Worm (Caenorhabditis elegans) whole organism, mixed stage, embryonic: ENCODE measurements around the gene F35F10.7.

Experiments used
- M03D4.4 ChIP-seq: sonication (generic microtip); optimal IDR thresholded peaks from 2 replicates; lab custom pipeline; 2017; ENCODE audit warnings: mild to moderate bottlenecking, missing genetic modification characterization, missing compliant biosample characterization
- bed-3 ChIP-seq: fragments of 200-800 bp; sonication (Bioruptor generic); optimal IDR thresholded peaks from 3 replicates; lab custom pipeline; 2018; ENCODE audit warnings: mild to moderate bottlenecking, missing genetic modification characterization, moderate library complexity, missing compliant biosample characterization
- blmp-1 ChIP-seq: fragments of 150-350 bp; optimal IDR thresholded peaks from 2 replicates; lab custom pipeline; 2014; ENCODE audit warnings: missing biosample characterization, missing genetic modification characterization
- ceh-39 ChIP-seq: fragments of 150-350 bp; optimal IDR thresholded peaks from 2 replicates; lab custom pipeline; 2014; ENCODE audit warnings: missing biosample characterization, missing genetic modification characterization
- ceh-43 ChIP-seq: fragments of 200-800 bp; sonication (Bioruptor generic); optimal IDR thresholded peaks from 2 replicates; lab custom pipeline; 2018; ENCODE audit warnings: mild to moderate bottlenecking, missing genetic modification characterization, moderate library complexity, missing compliant biosample characterization
- ceh-83 ChIP-seq: fragments of 200-800 bp; sonication (Bioruptor generic); optimal IDR thresholded peaks from 2 replicates; lab custom pipeline; 2018; ENCODE audit warnings: mild to moderate bottlenecking, missing genetic modification characterization, missing compliant biosample characterization
- ces-1 ChIP-seq: fragments of 150-350 bp; optimal IDR thresholded peaks from 2 replicates; lab custom pipeline; 2014; ENCODE audit warnings: missing biosample characterization, missing genetic modification reagents, missing genetic modification characterization
- cnd-1 ChIP-seq: fragments of 200-800 bp; sonication (Bioruptor generic); optimal IDR thresholded peaks from 2 replicates; lab custom pipeline; 2018; ENCODE audit warnings: mild to moderate bottlenecking, missing genetic modification characterization, missing compliant biosample characterization
- drap-1 ChIP-seq: fragments of 200-800 bp; sonication (Bioruptor generic); optimal IDR thresholded peaks from 3 replicates; lab custom pipeline; 2018; ENCODE audit warnings: mild to moderate bottlenecking, missing genetic modification characterization, missing compliant biosample characterization
- elt-1 ChIP-seq: sonication (generic microtip); optimal IDR thresholded peaks from 2 replicates; lab custom pipeline; 2017; ENCODE audit warnings: missing genetic modification characterization, mild to moderate bottlenecking, missing compliant biosample characterization, antibody characterized with exemption, moderate library complexity, borderline replicate concordance; ENCODE audit not compliant: insufficient read depth
- elt-3 ChIP-seq: fragments of 150-350 bp; optimal IDR thresholded peaks from 2 replicates; lab custom pipeline; 2014; ENCODE audit warnings: missing biosample characterization, missing genetic modification characterization
- flh-1 ChIP-seq: fragments of 200-800 bp; sonication (Bioruptor generic); optimal IDR thresholded peaks from 2 replicates; lab custom pipeline; 2018; ENCODE audit warnings: mild to moderate bottlenecking, missing genetic modification characterization, moderate library complexity, missing compliant biosample characterization
- ham-2 ChIP-seq: fragments of 200-800 bp; sonication (Bioruptor generic); optimal IDR thresholded peaks from 2 replicates; lab custom pipeline; 2018; ENCODE audit warnings: mild to moderate bottlenecking, missing genetic modification characterization, missing compliant biosample characterization
- hlh-1 ChIP-seq: fragments of 150-350 bp; optimal IDR thresholded peaks from 2 replicates; lab custom pipeline; 2014; ENCODE audit warnings: missing biosample characterization, missing genetic modification reagents, missing genetic modification characterization
- lin-13 ChIP-seq: fragments of 150-350 bp; optimal IDR thresholded peaks from 2 replicates; lab custom pipeline; 2014; ENCODE audit warnings: missing biosample characterization, missing genetic modification characterization
- lin-32 ChIP-seq: fragments of 200-800 bp; sonication (Bioruptor generic); optimal IDR thresholded peaks from 2 replicates; lab custom pipeline; 2018; ENCODE audit warnings: mild to moderate bottlenecking, missing genetic modification characterization, missing compliant biosample characterization
- lsy-2 ChIP-seq: fragments of 150-350 bp; optimal IDR thresholded peaks from 2 replicates; lab custom pipeline; 2014; ENCODE audit warnings: missing biosample characterization, missing genetic modification characterization
- mab-5 ChIP-seq: fragments of 150-350 bp; optimal IDR thresholded peaks from 2 replicates; lab custom pipeline; 2014; ENCODE audit warnings: missing biosample characterization, missing genetic modification characterization
- mep-1 ChIP-seq: fragments of 150-350 bp; optimal IDR thresholded peaks from 2 replicates; lab custom pipeline; 2017; ENCODE audit warnings: missing biosample characterization, missing genetic modification reagents, missing genetic modification characterization, inconsistent platforms
- mls-2 ChIP-seq: sonication (generic microtip); optimal IDR thresholded peaks from 2 replicates; lab custom pipeline; 2016; ENCODE audit warnings: mild to moderate bottlenecking, missing genetic modification characterization, moderate library complexity, missing compliant biosample characterization
- nhr-12 ChIP-seq: fragments of 150-350 bp; optimal IDR thresholded peaks from 2 replicates; lab custom pipeline; 2014; ENCODE audit warnings: missing biosample characterization, missing genetic modification characterization
- nhr-2 ChIP-seq: fragments of 150-350 bp; optimal IDR thresholded peaks from 2 replicates; lab custom pipeline; 2014; ENCODE audit warnings: missing biosample characterization, missing genetic modification characterization
- nhr-237 ChIP-seq: fragments of 150-350 bp; optimal IDR thresholded peaks from 2 replicates; lab custom pipeline; 2014; ENCODE audit warnings: missing biosample characterization, missing genetic modification characterization
- nhr-28 ChIP-seq: fragments of 150-350 bp; optimal IDR thresholded peaks from 2 replicates; lab custom pipeline; 2014; ENCODE audit warnings: missing biosample characterization, missing genetic modification characterization
- nhr-76 ChIP-seq: sonication (generic microtip); optimal IDR thresholded peaks from 2 replicates; lab custom pipeline; 2017; ENCODE audit warnings: missing biosample characterization, missing genetic modification characterization
- sem-2 ChIP-seq: fragments of 200-800 bp; sonication (Bioruptor generic); optimal IDR thresholded peaks from 2 replicates; lab custom pipeline; 2018; ENCODE audit warnings: mild to moderate bottlenecking, missing genetic modification characterization, missing compliant biosample characterization
- snpc-4 ChIP-seq: fragments of 150-350 bp; optimal IDR thresholded peaks from 2 replicates; lab custom pipeline; 2014; ENCODE audit warnings: missing biosample characterization, missing genetic modification characterization
- sptf-1 ChIP-seq: sonication (generic microtip); optimal IDR thresholded peaks from 2 replicates; lab custom pipeline; 2017; ENCODE audit warnings: mild to moderate bottlenecking, missing genetic modification characterization, moderate library complexity, missing compliant biosample characterization
- tbx-8 ChIP-seq: fragments of 200-800 bp; sonication (Bioruptor generic); optimal IDR thresholded peaks from 2 replicates; lab custom pipeline; 2018; ENCODE audit warnings: mild to moderate bottlenecking, missing genetic modification characterization, moderate library complexity, missing compliant biosample characterization
- unc-120 ChIP-seq: sonication (generic microtip); optimal IDR thresholded peaks from 2 replicates; lab custom pipeline; 2017; ENCODE audit warnings: missing genetic modification characterization, missing compliant biosample characterization; ENCODE audit not compliant: poor library complexity, severe bottlenecking
- unc-39 ChIP-seq: fragments of 150-350 bp; optimal IDR thresholded peaks from 2 replicates; lab custom pipeline; 2014; ENCODE audit warnings: missing biosample characterization, missing genetic modification characterization
- unc-62 ChIP-seq: fragments of 150-350 bp; optimal IDR thresholded peaks from 2 replicates; lab custom pipeline; 2014; ENCODE audit warnings: missing biosample characterization, missing genetic modification reagents, missing genetic modification characterization
- zip-8 ChIP-seq: fragments of 150-350 bp; optimal IDR thresholded peaks from 2 replicates; lab custom pipeline; 2014; ENCODE audit warnings: missing biosample characterization, missing genetic modification characterization
- ztf-11 ChIP-seq: fragments of 150-350 bp; optimal IDR thresholded peaks from 2 replicates; lab custom pipeline; 2014; ENCODE audit warnings: missing biosample characterization, missing genetic modification characterization

Gene F35F10.7

ce11 chrV:3256809-3257208 is 30.4 kb downstream of the F35F10.7 start:
- TF ChIP-seq elt-1 (tag; lab: Kevin White, UChicago): no peak
- TF ChIP-seq unc-39: no peak
- TF ChIP-seq mep-1 (tag; lab: Kevin White, UChicago): peak; percentile 14
- no peak for TF ChIP-seq unc-62
- TF ChIP-seq nhr-2 (tag; lab: Kevin White, UChicago): peak; percentile 61
- TF ChIP-seq lin-32 (GFP tag; lab: Kevin White, UChicago): peak; percentile 88
- TF ChIP-seq snpc-4 (tag; lab: Kevin White, UChicago): no peak
- no peak for TF ChIP-seq ztf-11 (tag; lab: Kevin White, UChicago)
- TF ChIP-seq sptf-1 (tag; lab: Kevin White, UChicago): no peak
- TF ChIP-seq hlh-1 (tag; lab: Kevin White, UChicago): peak; percentile 87
- TF ChIP-seq cnd-1 (tag; lab: Kevin White, UChicago): peak; percentile 93

ce11 chrV:3256051-3256450 is 31.2 kb downstream of the F35F10.7 start, which contains the start of gene srt-63:
Gene srt-63, minus strand, starts transcription at chrV:3256151.
- no peak for TF ChIP-seq elt-3 (tag; lab: Kevin White, UChicago)
- TF ChIP-seq lin-13 (tag; lab: Kevin White, UChicago): no peak
- TF ChIP-seq unc-120: no peak
- no peak for TF ChIP-seq flh-1 (GFP tag; lab: Kevin White, UChicago)
- TF ChIP-seq ham-2: no peak
- no peak for TF ChIP-seq hlh-1 (tag; lab: Kevin White, UChicago)
- TF ChIP-seq snpc-4 (tag; lab: Kevin White, UChicago): no peak
- TF ChIP-seq ces-1 (GFP tag; lab: Kevin White, UChicago): no peak
- TF ChIP-seq zip-8 (tag; lab: Kevin White, UChicago): no peak
- TF ChIP-seq blmp-1 (tag; lab: Kevin White, UChicago): no peak
- no peak for TF ChIP-seq mep-1 (tag; lab: Kevin White, UChicago)
- no peak for TF ChIP-seq ceh-43
- no peak for TF ChIP-seq mab-5
- no peak for TF ChIP-seq sem-2 (GFP tag; lab: Kevin White, UChicago)
- TF ChIP-seq ceh-83 (GFP tag; lab: Kevin White, UChicago): no peak
- no peak for TF ChIP-seq drap-1 (GFP tag; lab: Kevin White, UChicago)
- no peak for TF ChIP-seq nhr-2 (tag; lab: Kevin White, UChicago)
- no peak for TF ChIP-seq bed-3 (GFP tag; lab: Kevin White, UChicago)
- no peak for TF ChIP-seq tbx-8

ce11 chrV:3250153-3250552 is 37.1 kb downstream of the F35F10.7 start, which contains the start of gene T28A11.13:
Gene T28A11.13, minus strand, starts transcription at chrV:3250253.
- TF ChIP-seq snpc-4 (tag; lab: Kevin White, UChicago) (no peak), lin-13 (tag; lab: Kevin White, UChicago) (no peak), ham-2 (no peak), cnd-1 (tag; lab: Kevin White, UChicago) (no peak), mep-1 (tag; lab: Kevin White, UChicago) (no peak), nhr-12 (tag; lab: Kevin White, UChicago) (no peak), nhr-237 (tag; lab: Kevin White, UChicago) (no peak), lsy-2 (tag; lab: Kevin White, UChicago) (no peak), elt-3 (tag; lab: Kevin White, UChicago) (no peak), ceh-83 (GFP tag; lab: Kevin White, UChicago) (no peak), ceh-39 (no peak), sptf-1 (tag; lab: Kevin White, UChicago) (no peak)
- TF ChIP-seq, all 35 proteins: peak for 0

ce11 chrV:3247515-3247914 is 39.7 kb downstream of the F35F10.7 start, which contains the start of gene srj-8:
Gene srj-8, plus strand, starts transcription at chrV:3247815.
- TF ChIP-seq nhr-2 (tag; lab: Kevin White, UChicago): no peak
- no peak for TF ChIP-seq unc-120
- no peak for TF ChIP-seq nhr-76
- no peak for TF ChIP-seq ces-1 (GFP tag; lab: Kevin White, UChicago)
- TF ChIP-seq tbx-8: no peak
- no peak for TF ChIP-seq lin-32 (GFP tag; lab: Kevin White, UChicago)
- TF ChIP-seq mep-1 (tag; lab: Kevin White, UChicago): no peak
- no peak for TF ChIP-seq nhr-28 (tag; lab: Kevin White, UChicago)

ce11 chrV:3244703-3245102 is 42.5 kb downstream of the F35F10.7 start, which contains the start of gene srj-7:
Gene srj-7, plus strand, starts transcription at chrV:3245003.
- TF ChIP-seq zip-8 (tag; lab: Kevin White, UChicago): no peak
- no peak for TF ChIP-seq flh-1 (GFP tag; lab: Kevin White, UChicago)
- TF ChIP-seq tbx-8: no peak
- TF ChIP-seq lin-32 (GFP tag; lab: Kevin White, UChicago): no peak
- TF ChIP-seq nhr-2 (tag; lab: Kevin White, UChicago): no peak
- no peak for TF ChIP-seq elt-1 (tag; lab: Kevin White, UChicago)
- no peak for TF ChIP-seq nhr-12 (tag; lab: Kevin White, UChicago)
- no peak for TF ChIP-seq ham-2
- TF ChIP-seq M03D4.4 (tag; lab: Kevin White, UChicago): no peak
- no peak for TF ChIP-seq sem-2 (GFP tag; lab: Kevin White, UChicago)
- no peak for TF ChIP-seq mls-2 (tag; lab: Kevin White, UChicago)
- TF ChIP-seq ces-1 (GFP tag; lab: Kevin White, UChicago): no peak
- no peak for TF ChIP-seq lin-13 (tag; lab: Kevin White, UChicago)
- TF ChIP-seq cnd-1 (tag; lab: Kevin White, UChicago): no peak
- TF ChIP-seq, all 35 proteins: peak for 0
